Worm (Caenorhabditis elegans) whole organism, L4/young adult: ENCODE measurements around the gene oac-50.

Experiments used
- W03F9.2 ChIP-seq: fragments of 150-350 bp; optimal IDR thresholded peaks from 2 replicates; lab custom pipeline; 2014; ENCODE audit warnings: missing biosample characterization, missing genetic modification characterization
- dao-5 ChIP-seq: sonication (generic microtip); optimal IDR thresholded peaks from 2 replicates; lab custom pipeline; 2016; ENCODE audit warnings: missing genotype, missing genetic modification characterization, moderate library complexity, missing compliant biosample characterization

- TF ChIP-seq dao-5 (tag; lab: Kevin White, UChicago) (no peak), W03F9.2 (tag; lab: Kevin White, UChicago) (no peak)
Measured at ce11 chrV:9073322-9074038, at the start of gene oac-50.
